Worm (Caenorhabditis elegans) whole organism, midembryonic: Measurements from ENCODE around the gene trap-2.

ENCODE experiments used
- T22C8.4 ChIP-seq: fragments of 200-800 bp; sonication (Bioruptor generic); IDR thresholded peaks from 2 replicates; pipeline ENCODE4 v1.3.6; 2022; ENCODE audit warnings: missing genetic modification characterization, missing compliant biosample characterization
- cog-1 ChIP-seq: sonication (generic microtip); optimal IDR thresholded peaks from 2 replicates; lab custom pipeline; 2016; ENCODE audit warnings: missing genetic modification characterization, missing compliant biosample characterization
- flt-1 ChIP-seq: fragments of 200-800 bp; sonication (Bioruptor generic); IDR thresholded peaks from 2 replicates; pipeline ENCODE4 v1.3.6; 2022; ENCODE audit warnings: missing genetic modification characterization, missing compliant biosample characterization
- klf-2 ChIP-seq: fragments of 200-800 bp; sonication (Bioruptor generic); conservative IDR thresholded peaks from 2 replicates; pipeline ENCODE4 v1.3.6; 2022; ENCODE audit warnings: missing genetic modification reagents, missing genetic modification characterization, missing compliant biosample characterization
- med-1 ChIP-seq: sonication (generic microtip); optimal IDR thresholded peaks from 2 replicates; lab custom pipeline; 2017; ENCODE audit warnings: missing genetic modification characterization, mild to moderate bottlenecking, missing compliant biosample characterization, antibody characterized with exemption, missing genetic modification reagents; ENCODE audit not compliant: insufficient read depth
- ref-1 ChIP-seq: fragments of 200-800 bp; sonication (Bioruptor generic); conservative IDR thresholded peaks from 2 replicates; pipeline ENCODE4 v1.3.6; 2022; ENCODE audit warnings: missing genetic modification reagents, missing genetic modification characterization, missing compliant biosample characterization
- tab-1 ChIP-seq: fragments of 200-800 bp; sonication (Bioruptor generic); IDR thresholded peaks from 2 replicates; pipeline ENCODE4 v1.3.6; 2022; ENCODE audit warnings: missing genetic modification characterization, missing compliant biosample characterization
- ztf-23 ChIP-seq: fragments of 200-800 bp; sonication (Bioruptor generic); IDR thresholded peaks from 2 replicates; pipeline ENCODE4 v1.3.6; 2022; ENCODE audit warnings: missing genetic modification reagents, missing genetic modification characterization, missing compliant biosample characterization
- ztf-29 ChIP-seq: fragments of 200-800 bp; sonication (Bioruptor generic); IDR thresholded peaks from 2 replicates; pipeline ENCODE4 v1.3.6; 2022; ENCODE audit warnings: missing genetic modification reagents, missing genetic modification characterization, missing compliant biosample characterization

ce11 chrX:736989-737388 lies 30.9 kb downstream of the trap-2 start:
- TF ChIP-seq flt-1 = no peak
- TF ChIP-seq ztf-29 = no peak
- no peak for TF ChIP-seq klf-2 (GFP tag; lab: Robert Waterston, UW)
- TF ChIP-seq med-1 (GFP tag; lab: Kevin White, UChicago) = no peak
- no peak for TF ChIP-seq ref-1 (GFP tag; lab: Robert Waterston, UW)
- TF ChIP-seq cog-1 = no peak
- TF ChIP-seq T22C8.4 = no peak
- TF ChIP-seq ztf-23 (GFP tag; lab: Robert Waterston, UW) = no peak
- no peak for TF ChIP-seq tab-1 (GFP tag; lab: Robert Waterston, UW)
